Worm (Caenorhabditis elegans) whole organism, late embryonic: ENCODE measurements around the gene F55A11.1.

Experiments
- ahr-1 ChIP-seq: sonication (generic microtip); optimal IDR thresholded peaks from 2 replicates; lab custom pipeline; 2016; ENCODE audit warnings: missing genetic modification characterization, missing compliant biosample characterization
- ama-1 ChIP-seq: fragments of 150-350 bp; optimal IDR thresholded peaks from 2 replicates; lab custom pipeline; 2014
- ceh-2 ChIP-seq: sonication (generic microtip); optimal IDR thresholded peaks from 2 replicates; lab custom pipeline; 2016; ENCODE audit warnings: missing genotype, missing genetic modification characterization, missing compliant biosample characterization
- ceh-24 ChIP-seq: sonication (generic microtip); optimal IDR thresholded peaks from 2 replicates; lab custom pipeline; 2016; ENCODE audit warnings: mild to moderate bottlenecking, missing genetic modification characterization, missing compliant biosample characterization
- dmd-4 ChIP-seq: sonication (generic microtip); optimal IDR thresholded peaks from 2 replicates; lab custom pipeline; 2016; ENCODE audit warnings: borderline replicate concordance, missing genetic modification characterization, missing compliant biosample characterization
- hlh-13 ChIP-seq: fragments of 200-800 bp; sonication (Bioruptor generic); optimal IDR thresholded peaks from 2 replicates; lab custom pipeline; 2018; ENCODE audit warnings: mild to moderate bottlenecking, missing genetic modification characterization, missing compliant biosample characterization
- hlh-30 ChIP-seq: sonication (generic microtip); optimal IDR thresholded peaks from 2 replicates; lab custom pipeline; 2017; ENCODE audit warnings: antibody characterized with exemption, missing genetic modification characterization, missing compliant biosample characterization; ENCODE audit not compliant: insufficient read depth
- lin-11 ChIP-seq: fragments of 200-800 bp; sonication (Bioruptor generic); optimal IDR thresholded peaks from 2 replicates; lab custom pipeline; 2018; ENCODE audit warnings: mild to moderate bottlenecking, missing genetic modification characterization, missing compliant biosample characterization
- pha-4 ChIP-seq: fragments of 150-350 bp; optimal IDR thresholded peaks from 2 replicates; lab custom pipeline; 2018; ENCODE audit warnings: missing biosample characterization, missing genetic modification reagents, missing genetic modification characterization
- sox-2 ChIP-seq: fragments of 200-800 bp; sonication (Bioruptor generic); IDR thresholded peaks from 2 replicates; pipeline ENCODE4 v1.3.6; 2022; ENCODE audit warnings: missing genetic modification reagents, missing genetic modification characterization, missing compliant biosample characterization
- unc-86 ChIP-seq: sonication (generic microtip); optimal IDR thresholded peaks from 2 replicates; lab custom pipeline; 2016; ENCODE audit warnings: missing genetic modification characterization, missing compliant biosample characterization

ce11 chrV:11789474-11789873, 25.3 kb upstream of the F55A11.1 start, which contains the start of gene D2023.1:
- TF ChIP-seq ceh-2 (tag; lab: Kevin White, UChicago) (no peak), pha-4 (tag; lab: Kevin White, UChicago) (no peak), ceh-24 (tag; lab: Kevin White, UChicago) (no peak), ama-1 (no peak), ahr-1 (tag; lab: Kevin White, UChicago) (no peak), hlh-13 (no peak), dmd-4 (no peak), hlh-30 (tag; lab: Kevin White, UChicago) (no peak), lin-11 (tag; lab: Kevin White, UChicago) (no peak), sox-2 (GFP tag; lab: Robert Waterston, UW) (no peak), unc-86 (tag; lab: Kevin White, UChicago) (no peak)
